Worm (Caenorhabditis elegans) whole organism, L4 larva: ENCODE measurements around the gene F18C5.9.

Source experiments
- Y105C5A.15 ChIP-seq: fragments of 200-800 bp; sonication (Bioruptor generic); IDR thresholded peaks from 2 replicates; pipeline ENCODE4 v1.3.6; 2022; ENCODE audit warnings: missing genetic modification characterization, missing compliant biosample characterization
- ces-1 ChIP-seq: fragments of 150-350 bp; sonication (generic microtip); optimal IDR thresholded peaks from 4 replicates; lab custom pipeline; 2014; ENCODE audit warnings: missing biosample characterization, missing genetic modification reagents, missing genetic modification characterization
- ctbp-1 ChIP-seq: fragments of 200-800 bp; sonication (Bioruptor generic); IDR thresholded peaks from 2 replicates; pipeline ENCODE4 v1.3.6; 2022; ENCODE audit warnings: missing genetic modification reagents, missing genetic modification characterization, missing compliant biosample characterization
- lim-7 ChIP-seq: fragments of 200-800 bp; sonication (Bioruptor generic); IDR thresholded peaks from 2 replicates; pipeline ENCODE4 v1.3.6; 2022; ENCODE audit warnings: missing genetic modification characterization, missing compliant biosample characterization
- lin-1 ChIP-seq: fragments of 200-800 bp; sonication (Bioruptor generic); IDR thresholded peaks from 2 replicates; pipeline ENCODE4 v1.3.6; 2022; ENCODE audit warnings: missing genetic modification reagents, missing genetic modification characterization, missing compliant biosample characterization
- lin-13 ChIP-seq: fragments of 150-350 bp; optimal IDR thresholded peaks from 2 replicates; lab custom pipeline; 2014; ENCODE audit warnings: missing biosample characterization, missing genetic modification reagents, missing genetic modification characterization
- lin-15B ChIP-seq: fragments of 150-350 bp; sonication (generic microtip); optimal IDR thresholded peaks from 3 replicates; lab custom pipeline; 2014; ENCODE audit warnings: missing biosample characterization, missing genetic modification characterization
- mdl-1 ChIP-seq, 2 experiments: fragments of 150-350 bp in 1 of 2; sonication (generic microtip) in 1 of 2; optimal IDR thresholded peaks; 2 replicates each; lab custom pipeline; 2014 to 2017; ENCODE audit warnings: missing biosample characterization in 2 of 2, missing genetic modification characterization in 2 of 2
- nhr-237 ChIP-seq: sonication (generic microtip); optimal IDR thresholded peaks from 2 replicates; lab custom pipeline; 2017; ENCODE audit warnings: missing biosample characterization, missing genetic modification characterization
- nhr-77 ChIP-seq: fragments of 150-350 bp; optimal IDR thresholded peaks from 2 replicates; lab custom pipeline; 2014; ENCODE audit warnings: missing biosample characterization, missing genetic modification characterization
- set-16 ChIP-seq: fragments of 200-800 bp; sonication (Bioruptor generic); IDR thresholded peaks from 2 replicates; pipeline ENCODE4 v1.3.6; 2022; ENCODE audit warnings: missing genetic modification reagents, missing genetic modification characterization, missing compliant biosample characterization
- spr-3 ChIP-seq: fragments of 200-800 bp; sonication (Bioruptor generic); optimal IDR thresholded peaks from 2 replicates; lab custom pipeline; 2018; ENCODE audit warnings: mild to moderate bottlenecking, missing genetic modification characterization, missing compliant biosample characterization
- unc-130 ChIP-seq: sonication (generic microtip); optimal IDR thresholded peaks from 2 replicates; lab custom pipeline; 2016; ENCODE audit warnings: missing genetic modification reagents, missing genetic modification characterization, missing compliant biosample characterization
- zip-11 ChIP-seq: fragments of 200-800 bp; sonication (Bioruptor generic); IDR thresholded peaks from 2 replicates; pipeline ENCODE4 v1.3.6; 2022; ENCODE audit warnings: missing genetic modification characterization, missing compliant biosample characterization

- TF ChIP-seq unc-130 (GFP tag; lab: Kevin White, UChicago) (no peak), mdl-1 (tag; optimal IDR thresholded peaks at IDR 0.05; lab: Kevin White, UChicago) (no peak), zip-11 (GFP tag; lab: Robert Waterston, UW) (no peak), spr-3 (GFP tag; lab: Kevin White, UChicago) (no peak), lin-13 (GFP tag; lab: Kevin White, UChicago) (no peak), set-16 (GFP tag; lab: Robert Waterston, UW) (no peak), ctbp-1 (GFP tag; lab: Robert Waterston, UW) (no peak), nhr-77 (tag; lab: Kevin White, UChicago) (peak; percentile 63), nhr-237 (no peak), Y105C5A.15 (no peak), lin-1 (GFP tag; lab: Robert Waterston, UW) (0 out of 2 replicates have a peak, but pooled peaks have one; percentile 39), lin-15B (tag; lab: Kevin White, UChicago) (no peak), lim-7 (GFP tag; lab: Robert Waterston, UW) (no peak), ces-1 (GFP tag; lab: Kevin White, UChicago) (no peak)
Measured at ce11 chrII:6615232-6616029, 48.5 kb downstream of the F18C5.9 start.
